Fruit fly (Drosophila melanogaster): Measurements from ENCODE around the gene Ccdc85.

Gene Ccdc85

dm6 chr2L:2987681-2988381, 11.3 kb upstream of the Ccdc85 start, which contains the start of the genes Chd1 and Bem46 (continued):
- TF ChIP-seq Atf-2 (GFP tag; optimal IDR thresholded peaks at IDR 0.05) = peak; percentile 57
- TF ChIP-seq vfl (GFP tag; optimal IDR thresholded peaks at IDR 0.05) = peak; percentile 73
- peak; percentile 74 for TF ChIP-seq Scr (GFP tag; IDR thresholded peaks at IDR 0.05; ENCODE audit: partially characterized antibody)
- TF ChIP-seq bowl (GFP tag; IDR thresholded peaks at IDR 0.05) = no peak
- TF ChIP-seq D19B (GFP tag; optimal IDR thresholded peaks at IDR 0.05) = no peak
- TF ChIP-seq sd (tag; optimal IDR thresholded peaks at IDR 0.05) = no peak
- TF ChIP-seq Ssrp (tag; optimal IDR thresholded peaks at IDR 0.05) = peak; percentile 89
- TF ChIP-seq NK7.1 (GFP tag; optimal IDR thresholded peaks at IDR 0.05) = peak; percentile 56
- TF ChIP-seq CG1832 (GFP tag; optimal IDR thresholded peaks at IDR 0.05) = no peak
- TF ChIP-seq sug (tag; optimal IDR thresholded peaks at IDR 0.05) = peak; percentile 89
- peak; percentile 80 for TF ChIP-seq unpg (GFP tag; optimal IDR thresholded peaks at IDR 0.05)
- TF ChIP-seq onecut (GFP tag; IDR thresholded peaks at IDR 0.05) = peak; percentile 61
- TF ChIP-seq CG31441 (GFP tag; IDR thresholded peaks at IDR 0.05) = no peak; the same call in 1 of the 2 replicates
- TF ChIP-seq CG8359 (GFP tag; optimal IDR thresholded peaks at IDR 0.05; ENCODE audit: borderline replicate concordance) = peak; percentile 40
- peak; percentile 74 for TF ChIP-seq CG5245 (GFP tag; optimal IDR thresholded peaks at IDR 0.05)
- no peak for TF ChIP-seq lov (optimal IDR thresholded peaks at IDR 0.05)
- 0 out of 3 replicates have a peak, but pooled peaks have one; percentile 18 for TF ChIP-seq lov (GFP tag; IDR thresholded peaks at IDR 0.05)
- TF ChIP-seq sim (GFP tag; IDR thresholded peaks at IDR 0.05) = no peak
- TF ChIP-seq row (GFP tag; IDR thresholded peaks at IDR 0.05) = peak; percentile 95
- TF ChIP-seq jumu (GFP tag; optimal IDR thresholded peaks at IDR 0.05) = peak; percentile 69
- no peak for TF ChIP-seq CG12769 (tag; optimal IDR thresholded peaks at IDR 0.05)
- TF ChIP-seq gem (tag; optimal IDR thresholded peaks at IDR 0.05) = peak; percentile 94
- TF ChIP-seq Nf-YB (GFP tag; optimal IDR thresholded peaks at IDR 0.05) = peak; percentile 67
- peak; percentile 91 for TF ChIP-seq Ptx1 (GFP tag; IDR thresholded peaks at IDR 0.05)
- peak; percentile 41; the same call in 1 of the 2 replicates for TF ChIP-seq E2f2 (GFP tag; IDR thresholded peaks at IDR 0.05)
- TF ChIP-seq YL-1 (GFP tag; optimal IDR thresholded peaks at IDR 0.05) = peak; percentile 90
- peak; percentile 48; the same call in 1 of the 2 replicates for TF ChIP-seq Gsc (GFP tag; IDR thresholded peaks at IDR 0.05)
- peak; percentile 74 for TF ChIP-seq Fer2 (tag; optimal IDR thresholded peaks at IDR 0.05)
- peak; percentile 76 for TF ChIP-seq CG13894 (tag; optimal IDR thresholded peaks at IDR 0.05)
- peak; percentile 61 for TF ChIP-seq Hand (GFP tag; optimal IDR thresholded peaks at IDR 0.05)
- TF ChIP-seq CG6689 (GFP tag; IDR thresholded peaks at IDR 0.05) = peak; percentile 84
- TF ChIP-seq CG11560 (tag; IDR thresholded peaks at IDR 0.05) = peak; percentile 70; the same call in 2 of the 3 replicates
- no peak; the same call in none of the 3 replicates for TF ChIP-seq jigr1 (GFP tag; IDR thresholded peaks at IDR 0.05)
- peak; percentile 38 for TF ChIP-seq gfzf (GFP tag; optimal IDR thresholded peaks at IDR 0.05)
- no peak for TF ChIP-seq kni (GFP tag; optimal IDR thresholded peaks at IDR 0.05)
- 0 out of 4 replicates have a peak, but pooled peaks have one; percentile 40 for TF ChIP-seq chinmo (GFP tag; IDR thresholded peaks at IDR 0.05; ENCODE audit: partially characterized antibody)
- TF ChIP-seq Side (GFP tag; optimal IDR thresholded peaks at IDR 0.05) = peak; percentile 18
- no peak for TF ChIP-seq fd102C (GFP tag; optimal IDR thresholded peaks at IDR 0.05)
- TF ChIP-seq gsb-n (tag; optimal IDR thresholded peaks at IDR 0.05) = no peak
- peak; percentile 82 for TF ChIP-seq gcm (GFP tag; optimal IDR thresholded peaks at IDR 0.05)
- TF ChIP-seq Oaz (GFP tag; IDR thresholded peaks at IDR 0.05) = peak; percentile 67
- TF ChIP-seq seq (GFP tag; IDR thresholded peaks at IDR 0.05) = no peak; the same call in 1 of the 2 replicates
- peak; percentile 75 for TF ChIP-seq scrt (GFP tag; optimal IDR thresholded peaks at IDR 0.05)
- peak in 1 of 2 experiments; percentile 81 for TF ChIP-seq bsh (GFP tag; optimal IDR thresholded peaks at IDR 0.05)
- TF ChIP-seq slp2 (GFP tag; optimal IDR thresholded peaks at IDR 0.05) = peak; percentile 50
- TF ChIP-seq dmrt11E (tag; optimal IDR thresholded peaks at IDR 0.05) = peak; percentile 86
- peak; percentile 77 for TF ChIP-seq ewg (GFP tag; optimal IDR thresholded peaks at IDR 0.05)
- TF ChIP-seq CG7928 (GFP tag; optimal IDR thresholded peaks at IDR 0.05) = peak; percentile 38
- TF ChIP-seq CG32767 (GFP tag; IDR thresholded peaks at IDR 0.05) = peak; percentile 54; the same call in 1 of the 2 replicates

All from whole organism, embryonic.